Fruit fly (Drosophila melanogaster): ENCODE measurements around the gene hoe2.
A peak's percentile ranks its signal among the peaks of the same experiment; 100 is the strongest.

Gene hoe2

dm6 chr2L:4976988-4977551 is 40.8 kb upstream of the hoe2 start, which contains the start of the genes Gmd and CG3792 (continued):
- peak; percentile 2 for TF ChIP-seq zf30C (GFP tag; optimal IDR thresholded peaks at IDR 0.05)
- TF ChIP-seq Dp (GFP tag; optimal IDR thresholded peaks at IDR 0.05) = peak; percentile 22
- peak; percentile 93 for TF ChIP-seq H2.0 (GFP tag; IDR thresholded peaks at IDR 0.05)
- TF ChIP-seq ewg (GFP tag; optimal IDR thresholded peaks at IDR 0.05) = peak; percentile 89
- peak; percentile 79 for TF ChIP-seq CG6854 (GFP tag; optimal IDR thresholded peaks at IDR 0.05)
- peak; percentile 96 for TF ChIP-seq kay (GFP tag; optimal IDR thresholded peaks at IDR 0.05)
- peak; percentile 92 for TF ChIP-seq CG13287 (GFP tag; IDR thresholded peaks at IDR 0.05; ENCODE audit: partially characterized antibody)
- TF ChIP-seq NC2α (GFP tag; optimal IDR thresholded peaks at IDR 0.05) = peak; percentile 90
- peak; percentile 91 for TF ChIP-seq CG10462 (GFP tag; optimal IDR thresholded peaks at IDR 0.05)
- TF ChIP-seq dimm (GFP tag; IDR thresholded peaks at IDR 0.05) = peak; percentile 84
- peak; percentile 94 for TF ChIP-seq Gug (GFP tag; IDR thresholded peaks at IDR 0.05)
- TF ChIP-seq NfI (GFP tag; optimal IDR thresholded peaks at IDR 0.05) = peak; percentile 95
- TF ChIP-seq CG17802 (tag; optimal IDR thresholded peaks at IDR 0.05) = peak; percentile 81
- TF ChIP-seq Hsf (GFP tag; optimal IDR thresholded peaks at IDR 0.05) = peak; percentile 97
- peak; percentile 65 for TF ChIP-seq wek (GFP tag; optimal IDR thresholded peaks at IDR 0.05)
- peak; percentile 84 for TF ChIP-seq inv (GFP tag; IDR thresholded peaks at IDR 0.05; ENCODE audit: partially characterized antibody)
- TF ChIP-seq nau (GFP tag; optimal IDR thresholded peaks at IDR 0.05) = peak; percentile 90
- TF ChIP-seq Myb (GFP tag; optimal IDR thresholded peaks at IDR 0.05) = peak; percentile 77
- TF ChIP-seq CG1603 (tag; optimal IDR thresholded peaks at IDR 0.05) = peak; percentile 71
- TF ChIP-seq CG4424 (GFP tag; optimal IDR thresholded peaks at IDR 0.05) = peak; percentile 97
- peak; percentile 88 for TF ChIP-seq vnd (GFP tag; IDR thresholded peaks at IDR 0.05; ENCODE audit: partially characterized antibody)
- peak; percentile 95 for TF ChIP-seq CG4328 (GFP tag; optimal IDR thresholded peaks at IDR 0.05)
- peak; percentile 14 to 44 for TF ChIP-seq tll (GFP tag; optimal IDR thresholded peaks at IDR 0.05)
- peak; percentile 78 for TF ChIP-seq CG3407 (GFP tag; optimal IDR thresholded peaks at IDR 0.05)
- peak in 1 of 2 experiments; percentile 88 for TF ChIP-seq Eip74EF (GFP tag; optimal IDR thresholded peaks at IDR 0.05)
- peak; percentile 94 for TF ChIP-seq CG13624 (GFP tag; optimal IDR thresholded peaks at IDR 0.05)
- peak; percentile 81 for TF ChIP-seq gcm (GFP tag; optimal IDR thresholded peaks at IDR 0.05)
- peak; percentile 9 for TF ChIP-seq ash1 (GFP tag; optimal IDR thresholded peaks at IDR 0.05)
- TF ChIP-seq CG4707 (GFP tag; optimal IDR thresholded peaks at IDR 0.05) = peak; percentile 95
- TF ChIP-seq Tbp (GFP tag; optimal IDR thresholded peaks at IDR 0.05) = no peak
- peak; percentile 96 for TF ChIP-seq chn (GFP tag; optimal IDR thresholded peaks at IDR 0.05)
- TF ChIP-seq kni (GFP tag; optimal IDR thresholded peaks at IDR 0.05) = peak; percentile 77
- TF ChIP-seq gro (GFP tag; optimal IDR thresholded peaks at IDR 0.05) = peak; percentile 87
- TF ChIP-seq Ets65A (GFP tag) = peak; percentile 99
- peak; percentile 95 for TF ChIP-seq CG4854 (GFP tag; optimal IDR thresholded peaks at IDR 0.05)
- no peak for TF ChIP-seq D (optimal IDR thresholded peaks at IDR 0.05)
- peak; percentile 90 for TF ChIP-seq D (GFP tag; optimal IDR thresholded peaks at IDR 0.05)
- TF ChIP-seq CG6254 (GFP tag; optimal IDR thresholded peaks at IDR 0.05) = peak; percentile 90
- TF ChIP-seq Hmr (GFP tag; optimal IDR thresholded peaks at IDR 0.05) = peak; percentile 94
- peak; percentile 96 for TF ChIP-seq B-H2 (GFP tag; optimal IDR thresholded peaks at IDR 0.05)
- TF ChIP-seq pfk (GFP tag; optimal IDR thresholded peaks at IDR 0.05) = peak; percentile 56
- peak; percentile 39 for TF ChIP-seq CG14965 (GFP tag; optimal IDR thresholded peaks at IDR 0.05; ENCODE audit: borderline replicate concordance)
- TF ChIP-seq dpn (GFP tag; optimal IDR thresholded peaks at IDR 0.05) = peak; percentile 95 to 96
- TF ChIP-seq crc (GFP tag; optimal IDR thresholded peaks at IDR 0.05) = peak; percentile 90
- peak; percentile 88 for TF ChIP-seq CG11398 (GFP tag; optimal IDR thresholded peaks at IDR 0.05)
- TF ChIP-seq mld (GFP tag; IDR thresholded peaks at IDR 0.05; ENCODE audit: partially characterized antibody) = peak; percentile 61; the same call in 1 of the 3 replicates
- TF ChIP-seq CG12155 (GFP tag; optimal IDR thresholded peaks at IDR 0.05) = peak; percentile 94
- TF ChIP-seq esg (GFP tag; conservative IDR thresholded peaks at IDR 0.05) = peak; percentile 95
- no peak for TF ChIP-seq Vsx1 (GFP tag; optimal IDR thresholded peaks at IDR 0.05)

All from whole organism, embryonic.